Fruit fly (Drosophila melanogaster): Measurements from ENCODE around the gene CG9988.

CG9988 gene

dm6 chr3R:28636111-28636510 is at the start of gene CG9988:
Gene CG9988 (plus strand): TSS chr3R:28636411.
- TF ChIP-seq CG13123 (GFP tag; optimal IDR thresholded peaks at IDR 0.05) (no peak), CG6654 (GFP tag; optimal IDR thresholded peaks at IDR 0.05) (no peak), sens-2 (GFP tag; IDR thresholded peaks at IDR 0.05) (no peak), tx (GFP tag; optimal IDR thresholded peaks at IDR 0.05) (no peak), luna (GFP tag; optimal IDR thresholded peaks at IDR 0.05) (no peak), CG6791 (GFP tag; IDR thresholded peaks at IDR 0.05; ENCODE audit: partially characterized antibody) (no peak), CG7271 (tag; optimal IDR thresholded peaks at IDR 0.05) (no peak), bcd (GFP tag; optimal IDR thresholded peaks at IDR 0.05) (no peak), CG14050 (GFP tag; IDR thresholded peaks at IDR 0.05) (no peak)

dm6 chr3R:28586943-28587342 is 49.3 kb upstream of the CG9988 start:
- TF ChIP-seq D (optimal IDR thresholded peaks at IDR 0.05) (no peak), D (GFP tag; optimal IDR thresholded peaks at IDR 0.05) (no peak), ci (GFP tag; IDR thresholded peaks at IDR 0.05) (peak; percentile 47; the same call in 1 of the 3 replicates), Fer3 (tag; optimal IDR thresholded peaks at IDR 0.05) (peak; percentile 13), CG18764 (GFP tag; optimal IDR thresholded peaks at IDR 0.05) (peak; percentile 20), zfh1 (GFP tag; IDR thresholded peaks at IDR 0.05) (0 out of 3 replicates have a peak, but pooled peaks have one; percentile 27), CG13424 (tag; optimal IDR thresholded peaks at IDR 0.05) (peak; percentile 32), Med (GFP tag) (peak; percentile 73), gem (tag; optimal IDR thresholded peaks at IDR 0.05) (peak; percentile 54), Atf6 (GFP tag; IDR thresholded peaks at IDR 0.05) (0 out of 2 replicates have a peak, but pooled peaks have one; percentile 46), lmd (GFP tag; IDR thresholded peaks at IDR 0.05) (no peak), CG3407 (GFP tag; optimal IDR thresholded peaks at IDR 0.05) (no peak), chif (GFP tag; optimal IDR thresholded peaks at IDR 0.05) (peak in 1 of 2 experiments; percentile 11), CG14014 (GFP tag; IDR thresholded peaks at IDR 0.05) (peak; percentile 12; the same call in 1 of the 2 replicates), CG10462 (GFP tag; optimal IDR thresholded peaks at IDR 0.05) (no peak), CG17359 (tag; optimal IDR thresholded peaks at IDR 0.05) (peak; percentile 34), Hr51 (GFP tag; optimal IDR thresholded peaks at IDR 0.05) (peak in 1 of 2 experiments; percentile 22), Xrp1 (GFP tag; IDR thresholded peaks at IDR 0.05) (peak; percentile 29; the same call in 1 of the 2 replicates), CG13296 (GFP tag; optimal IDR thresholded peaks at IDR 0.05) (peak; percentile 26), CG4328 (GFP tag; optimal IDR thresholded peaks at IDR 0.05) (peak; percentile 1), CG7839 (tag; optimal IDR thresholded peaks at IDR 0.05) (peak; percentile 43), Dfd (GFP tag; optimal IDR thresholded peaks at IDR 0.05) (no peak), Pdp1 (GFP tag; optimal IDR thresholded peaks at IDR 0.05) (peak in 1 of 2 experiments; percentile 23), CG15601 (tag; optimal IDR thresholded peaks at IDR 0.05) (peak; percentile 42), cato (GFP tag; optimal IDR thresholded peaks at IDR 0.05; ENCODE audit: borderline replicate concordance) (peak; percentile 18), Doc3 (GFP tag; IDR thresholded peaks at IDR 0.05; ENCODE audit: partially characterized antibody) (no peak), Hr78 (GFP tag; optimal IDR thresholded peaks at IDR 0.05) (no peak), CG9727 (GFP tag; optimal IDR thresholded peaks at IDR 0.05) (peak; percentile 16), sens (GFP tag) (peak; percentile 87), dmrt11E (tag; optimal IDR thresholded peaks at IDR 0.05) (peak; percentile 70), CG3281 (GFP tag; optimal IDR thresholded peaks at IDR 0.05) (peak; percentile 48), Dad (GFP tag; optimal IDR thresholded peaks at IDR 0.05) (no peak), Oli (tag; optimal IDR thresholded peaks at IDR 0.05) (peak; percentile 28), CG10654 (GFP tag; optimal IDR thresholded peaks at IDR 0.05) (peak; percentile 4), cas (GFP tag; IDR thresholded peaks at IDR 0.05) (no peak), ems (GFP tag; optimal IDR thresholded peaks at IDR 0.05) (no peak), CG8290 (GFP tag; optimal IDR thresholded peaks at IDR 0.05) (no peak), CG8290 (tag; optimal IDR thresholded peaks at IDR 0.05) (peak in 1 of 2 experiments; percentile 40), CG2889 (GFP tag; IDR thresholded peaks at IDR 0.05) (no peak), CG12219 (GFP tag; optimal IDR thresholded peaks at IDR 0.05) (peak; percentile 12), CG11085 (GFP tag; IDR thresholded peaks at IDR 0.05) (no peak)

Data from whole organism, embryonic.